Fruit fly (Drosophila melanogaster): ENCODE measurements around the gene Rpp30.
A peak's percentile ranks its signal among the peaks of the same experiment; 100 is the strongest.

Gene Rpp30

DNA sequence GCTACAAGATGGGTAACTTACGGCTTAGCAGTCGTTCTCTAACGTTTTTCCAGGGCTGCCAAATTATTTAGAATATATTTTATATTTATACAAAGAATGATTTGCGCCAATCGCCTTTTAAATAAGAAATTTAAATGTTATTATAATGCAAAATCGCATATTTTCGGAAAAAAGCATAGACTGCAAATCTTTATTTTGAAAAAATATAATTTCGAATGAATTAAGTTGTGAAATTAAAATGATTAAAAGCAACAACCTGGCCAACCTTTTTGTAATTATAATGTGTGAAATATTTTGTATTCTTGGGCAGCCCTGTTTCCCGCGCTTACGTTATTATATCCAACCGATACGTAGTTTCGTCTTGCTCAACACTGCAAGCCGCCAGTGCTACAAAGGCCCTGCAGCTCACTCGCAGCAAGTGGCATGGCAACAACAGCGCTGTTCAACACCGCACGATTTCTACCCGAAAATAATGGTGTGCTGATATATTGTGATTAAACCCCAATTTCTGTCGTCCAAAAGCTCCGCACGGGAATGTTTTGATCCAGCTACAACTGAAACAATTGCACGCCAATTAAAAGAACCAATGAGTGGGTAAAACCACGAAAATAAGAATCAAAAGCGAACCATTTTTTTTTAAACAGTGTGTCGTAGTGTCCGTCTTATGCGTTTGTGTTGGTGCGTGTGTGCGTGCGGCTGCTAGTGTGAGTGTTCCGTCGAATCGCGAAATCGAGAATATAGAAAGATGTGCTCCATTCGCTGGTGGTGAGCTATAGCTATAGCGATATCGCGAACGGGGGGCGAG, 45.5 kb upstream of the Rpp30 start, which contains the start of gene Pi3K21B (continued):
- TF ChIP-seq dac (GFP tag; optimal IDR thresholded peaks at IDR 0.05) (peak; percentile 79), Hr4 (GFP tag; optimal IDR thresholded peaks at IDR 0.05) (peak; percentile 83), Lpt (GFP tag; optimal IDR thresholded peaks at IDR 0.05) (peak; percentile 83), cyc (GFP tag; optimal IDR thresholded peaks at IDR 0.05) (peak; percentile 93), spab (GFP tag; optimal IDR thresholded peaks at IDR 0.05) (peak; percentile 60), svp (GFP tag) (peak; percentile 94), Ets96B (tag; optimal IDR thresholded peaks at IDR 0.05) (peak; percentile 87), Sox14 (GFP tag; optimal IDR thresholded peaks at IDR 0.05) (peak; percentile 88), esn (GFP tag; optimal IDR thresholded peaks at IDR 0.05) (peak; percentile 91), Eip75B (GFP tag; optimal IDR thresholded peaks at IDR 0.05) (peak; percentile 84), OdsH (GFP tag; optimal IDR thresholded peaks at IDR 0.05) (peak; percentile 94), CG15336 (GFP tag; IDR thresholded peaks at IDR 0.05) (peak; percentile 80), CG8119 (GFP tag; IDR thresholded peaks at IDR 0.05) (peak; percentile 92), fd59A (GFP tag; optimal IDR thresholded peaks at IDR 0.05) (peak; percentile 85), CG6808 (GFP tag; optimal IDR thresholded peaks at IDR 0.05) (peak; percentile 79), Sox102F (GFP tag; optimal IDR thresholded peaks at IDR 0.05) (peak; percentile 84), net (GFP tag; optimal IDR thresholded peaks at IDR 0.05) (peak; percentile 85), Eip78C (GFP tag) (peak; percentile 95), ss (GFP tag; optimal IDR thresholded peaks at IDR 0.05) (peak; percentile 47 to 80), CG6854 (GFP tag; optimal IDR thresholded peaks at IDR 0.05) (peak; percentile 18), CG16779 (tag; optimal IDR thresholded peaks at IDR 0.05) (peak; percentile 38), CG34406 (GFP tag; optimal IDR thresholded peaks at IDR 0.05) (peak; percentile 91), Hr39 (GFP tag; optimal IDR thresholded peaks at IDR 0.05) (peak; percentile 89), CG8632 (GFP tag; optimal IDR thresholded peaks at IDR 0.05) (peak; percentile 85), CG3032 (tag; optimal IDR thresholded peaks at IDR 0.05) (peak; percentile 88), acj6 (GFP tag; optimal IDR thresholded peaks at IDR 0.05) (peak; percentile 92), Sox15 (GFP tag; optimal IDR thresholded peaks at IDR 0.05) (peak; percentile 90), CG11294 (GFP tag; IDR thresholded peaks at IDR 0.05) (peak; percentile 67; the same call in 1 of the 2 replicates), dsx (GFP tag; optimal IDR thresholded peaks at IDR 0.05; ENCODE audit: poor library complexity, severe bottlenecking) (peak; percentile 74), Ets21C (GFP tag; optimal IDR thresholded peaks at IDR 0.05) (peak; percentile 84), Gug (GFP tag; IDR thresholded peaks at IDR 0.05) (peak; percentile 52)

DNA sequence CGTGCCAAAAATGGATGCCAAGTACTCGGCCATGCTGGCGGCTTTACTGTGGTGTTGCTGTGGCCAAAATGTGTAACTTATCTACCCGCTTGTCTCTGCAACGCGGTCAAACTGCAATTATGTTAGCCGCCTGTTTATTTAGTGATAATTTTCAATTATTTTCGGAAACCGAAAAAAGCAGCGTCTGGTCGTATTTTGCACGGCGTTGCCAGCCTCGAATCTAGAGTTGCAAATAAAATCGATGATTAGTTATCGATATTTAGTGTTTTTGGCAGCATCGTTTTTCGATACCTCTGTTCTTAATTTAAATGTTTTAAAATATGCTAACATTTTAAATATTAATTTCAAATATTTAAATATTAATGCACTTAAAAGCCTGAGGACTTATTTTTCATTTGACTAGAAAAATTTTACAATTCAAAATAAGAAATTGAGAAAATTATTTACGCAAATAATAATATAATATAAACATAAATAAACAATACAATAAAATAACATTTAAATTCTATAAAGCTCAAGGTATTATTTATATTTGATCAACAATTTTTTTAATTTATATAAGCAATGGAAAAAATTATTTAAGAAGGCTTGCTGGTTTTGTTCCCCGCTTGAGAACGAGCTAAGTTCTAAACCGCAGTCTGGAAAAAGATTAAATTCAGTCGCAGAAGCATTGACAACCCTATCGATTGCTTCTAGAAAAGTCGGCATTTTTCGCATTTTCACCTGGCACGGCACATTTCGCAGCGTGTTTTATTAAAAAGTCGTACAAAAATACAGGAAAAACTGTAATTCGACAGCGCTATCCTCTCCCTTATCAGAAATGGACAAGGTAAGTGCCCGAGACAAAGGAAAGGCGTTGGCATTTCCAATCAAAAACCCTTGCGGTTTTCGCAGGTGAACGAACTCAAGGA, 42.5 kb upstream of the Rpp30 start, which contains the start of the genes U2af38 and Stip1:
U2af38 (minus strand) TSS at position 230 of the 911 bp plus-strand sequence.
Stip1 (plus strand) TSS at position 671 of the 911 bp plus-strand sequence.
- no peak for TF ChIP-seq CG6808 (GFP tag; optimal IDR thresholded peaks at IDR 0.05)
- TF ChIP-seq CG3032 (tag; optimal IDR thresholded peaks at IDR 0.05), result no peak
- peak in 1 of 2 experiments; percentile 12 for TF ChIP-seq ss (GFP tag; optimal IDR thresholded peaks at IDR 0.05)
- no peak for TF ChIP-seq CG34406 (GFP tag; optimal IDR thresholded peaks at IDR 0.05)
- TF ChIP-seq CG7368 (GFP tag; optimal IDR thresholded peaks at IDR 0.05), result no peak
- TF ChIP-seq CG11294 (GFP tag; IDR thresholded peaks at IDR 0.05), result no peak
- peak; percentile 9 for TF ChIP-seq acj6 (GFP tag; optimal IDR thresholded peaks at IDR 0.05)
- peak; percentile 20 for TF ChIP-seq Sox14 (GFP tag; optimal IDR thresholded peaks at IDR 0.05)
- no peak for TF ChIP-seq Hr4 (GFP tag; optimal IDR thresholded peaks at IDR 0.05)
- TF ChIP-seq OdsH (GFP tag; optimal IDR thresholded peaks at IDR 0.05), result no peak
- TF ChIP-seq Eip78C (GFP tag), result peak; percentile 64
- no peak for TF ChIP-seq Eip75B (GFP tag; optimal IDR thresholded peaks at IDR 0.05)
- TF ChIP-seq Lpt (GFP tag; optimal IDR thresholded peaks at IDR 0.05), result no peak
- no peak for TF ChIP-seq Hr39 (GFP tag; optimal IDR thresholded peaks at IDR 0.05)
- TF ChIP-seq fkh (GFP tag; optimal IDR thresholded peaks at IDR 0.05), result no peak
- TF ChIP-seq CG3919 (GFP tag; optimal IDR thresholded peaks at IDR 0.05), result no peak
- TF ChIP-seq CG31627 (GFP tag; optimal IDR thresholded peaks at IDR 0.05), result peak; percentile 3
